Fruit fly (Drosophila melanogaster) S2 (cell line): ENCODE measurements around the gene dec.

ENCODE experiments used
- CG8478 ChIP-seq: fragments of >200 bp; optimal IDR thresholded peaks from 2 replicates; lab custom pipeline; 2018
- CTCF ChIP-seq, 2 experiments: fragments of >200 bp; optimal IDR thresholded peaks; 2 replicates each; lab custom pipeline; 2018

dec gene

DNA sequence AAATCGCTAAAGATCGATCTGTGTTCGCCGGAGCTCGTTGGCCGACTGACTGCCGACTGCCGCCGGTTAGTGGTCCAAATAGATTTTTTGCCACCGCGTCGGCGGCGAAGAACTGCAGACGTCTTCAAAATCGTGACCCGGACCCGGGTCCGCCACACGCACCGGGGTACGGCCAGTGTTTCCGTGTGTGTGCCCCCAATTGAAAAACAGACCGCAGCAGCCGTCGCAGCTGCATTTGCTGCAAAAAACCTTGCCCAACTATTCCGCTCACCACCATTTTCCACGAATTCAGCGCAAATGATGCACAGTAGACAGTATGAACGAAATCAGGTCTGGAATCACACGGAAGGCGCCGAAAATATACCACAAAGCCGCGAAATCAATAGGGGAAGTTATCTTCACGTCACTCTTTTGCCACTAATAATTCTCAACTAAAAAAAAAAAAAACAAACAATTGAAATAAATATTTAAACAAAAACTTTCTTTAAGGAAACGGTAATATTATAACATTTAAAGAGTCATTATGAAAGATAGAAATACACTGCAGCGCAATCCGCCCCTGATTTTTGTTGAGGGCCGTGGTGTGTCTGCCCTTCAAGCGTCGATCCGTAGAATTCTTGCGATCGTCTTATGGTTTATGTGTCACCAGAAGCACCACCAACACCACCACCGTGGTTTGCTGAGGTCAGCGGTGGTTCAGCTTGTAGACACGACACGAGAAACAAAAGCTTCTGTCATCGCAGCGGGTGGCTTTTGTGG, at the start of gene dec:
Gene dec (minus strand): TSS at position 51 of the 759 bp plus-strand sequence.
- no peak for TF ChIP-seq CG8478 (lab: Kevin White, UChicago)
- TF ChIP-seq CTCF (optimal IDR thresholded peaks at IDR 0.05; lab: Kevin White, UChicago), result no peak

DNA sequence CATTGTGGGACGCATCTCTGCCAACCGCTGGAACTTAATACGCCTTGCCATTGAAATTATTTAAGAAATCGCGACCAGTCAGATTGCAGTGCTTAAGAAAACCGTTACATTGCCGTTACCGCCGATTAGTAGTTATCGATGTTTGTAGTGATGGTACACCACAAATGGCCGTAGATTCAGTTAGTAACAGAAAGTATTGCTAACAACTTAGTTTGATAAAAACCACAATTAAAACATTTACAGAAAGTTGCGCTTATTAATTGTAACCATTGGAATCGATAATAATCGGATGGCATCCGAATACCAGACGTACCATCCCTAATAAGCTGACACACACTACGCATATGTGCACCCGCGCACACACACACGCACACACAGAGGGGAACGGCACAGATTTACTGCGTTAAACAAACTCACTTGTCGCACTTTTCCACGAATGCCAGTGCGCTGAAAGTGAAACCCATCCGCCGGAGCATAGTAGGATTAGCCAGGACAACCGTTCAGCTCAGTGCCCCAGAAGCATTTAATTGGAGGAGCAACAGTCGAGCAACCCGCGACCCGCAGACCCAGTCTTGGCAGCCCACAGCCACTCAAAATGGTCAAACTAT, 47.2 kb upstream of the dec start, which contains the start of the genes hdm and Ykt6:
Gene hdm (minus strand): TSS at position 51 of the 608 bp plus-strand sequence.
Gene Ykt6 (plus strand): TSS at position 329 of the 608 bp plus-strand sequence.
- TF ChIP-seq CG8478 (lab: Kevin White, UChicago), result no peak
- peak in 1 of 2 experiments; percentile 2 for TF ChIP-seq CTCF (optimal IDR thresholded peaks at IDR 0.05; lab: Kevin White, UChicago)

DNA sequence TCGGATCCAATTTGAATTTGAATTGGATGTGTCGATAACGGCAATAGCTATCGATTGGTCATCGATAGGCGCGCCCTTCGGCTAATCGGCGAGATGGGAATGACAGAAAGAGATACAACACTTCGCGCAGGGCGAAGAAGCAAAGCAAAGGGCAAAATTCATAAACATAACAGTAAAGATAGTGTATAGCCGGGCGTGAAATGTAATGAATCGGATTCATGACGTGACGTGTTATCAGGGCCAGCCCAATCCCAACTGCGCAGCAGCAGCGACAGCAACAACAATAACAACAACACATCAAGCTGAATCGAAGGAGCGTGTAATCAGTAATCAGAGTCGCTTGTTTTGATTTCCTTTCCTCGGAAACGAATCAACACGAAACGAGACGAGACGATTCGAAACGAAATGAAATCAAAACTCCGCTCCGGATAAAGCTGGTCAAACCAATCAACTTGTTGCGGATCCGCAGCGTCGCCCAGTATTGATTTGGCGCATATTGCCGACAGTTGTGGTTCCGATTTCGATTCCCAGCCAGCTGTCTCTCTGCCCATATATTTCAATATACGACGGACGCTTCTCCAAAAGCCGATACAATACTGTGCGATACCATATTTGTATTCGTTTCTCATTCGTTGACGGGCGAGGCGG, 39.1 kb upstream of the dec start, which contains the start of gene snz:
Gene snz (plus strand): TSS at position 107 of the 648 bp plus-strand sequence.
- TF ChIP-seq CTCF (optimal IDR thresholded peaks at IDR 0.05; lab: Kevin White, UChicago) (no peak), CG8478 (lab: Kevin White, UChicago) (no peak)

DNA sequence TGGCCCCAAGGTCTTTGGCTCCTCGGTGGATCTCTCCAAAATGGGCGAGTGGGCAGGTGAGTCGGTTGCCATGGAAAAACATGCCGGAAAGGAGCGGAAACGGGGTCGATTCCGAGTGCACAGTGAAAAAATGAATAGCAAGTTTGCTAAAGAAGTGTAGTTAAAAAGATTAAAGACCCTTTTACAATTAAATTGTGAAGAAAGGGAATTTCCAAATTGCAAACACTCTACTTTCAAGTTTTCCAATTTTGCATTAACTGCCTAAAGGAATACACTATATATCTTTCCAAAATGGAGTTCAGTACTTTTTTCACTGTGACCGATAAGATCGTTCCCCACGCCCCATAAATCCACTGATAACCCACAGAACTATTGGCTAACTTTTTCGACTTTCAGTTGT, 36.5 kb upstream of the dec start:
- TF ChIP-seq CTCF (optimal IDR thresholded peaks at IDR 0.05; lab: Kevin White, UChicago) (no peak), CG8478 (lab: Kevin White, UChicago) (no peak)

DNA sequence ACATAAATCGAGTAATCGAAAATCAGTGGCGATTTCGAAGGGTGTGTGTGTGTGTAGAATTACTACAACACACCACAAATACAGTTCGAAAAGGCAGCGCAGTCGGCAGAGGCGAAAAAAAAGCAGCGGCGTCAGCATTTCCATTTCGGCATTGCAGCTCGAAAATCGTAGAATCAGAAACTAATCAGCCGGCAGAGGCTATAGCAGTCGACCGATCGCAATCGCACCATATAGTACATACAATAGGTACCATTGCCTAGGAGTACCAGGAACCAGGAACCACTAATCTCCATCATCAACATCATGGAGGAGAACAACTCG, 36.0 kb upstream of the dec start:
- TF ChIP-seq CG8478 (lab: Kevin White, UChicago) (no peak), CTCF (optimal IDR thresholded peaks at IDR 0.05; lab: Kevin White, UChicago) (no peak)

DNA sequence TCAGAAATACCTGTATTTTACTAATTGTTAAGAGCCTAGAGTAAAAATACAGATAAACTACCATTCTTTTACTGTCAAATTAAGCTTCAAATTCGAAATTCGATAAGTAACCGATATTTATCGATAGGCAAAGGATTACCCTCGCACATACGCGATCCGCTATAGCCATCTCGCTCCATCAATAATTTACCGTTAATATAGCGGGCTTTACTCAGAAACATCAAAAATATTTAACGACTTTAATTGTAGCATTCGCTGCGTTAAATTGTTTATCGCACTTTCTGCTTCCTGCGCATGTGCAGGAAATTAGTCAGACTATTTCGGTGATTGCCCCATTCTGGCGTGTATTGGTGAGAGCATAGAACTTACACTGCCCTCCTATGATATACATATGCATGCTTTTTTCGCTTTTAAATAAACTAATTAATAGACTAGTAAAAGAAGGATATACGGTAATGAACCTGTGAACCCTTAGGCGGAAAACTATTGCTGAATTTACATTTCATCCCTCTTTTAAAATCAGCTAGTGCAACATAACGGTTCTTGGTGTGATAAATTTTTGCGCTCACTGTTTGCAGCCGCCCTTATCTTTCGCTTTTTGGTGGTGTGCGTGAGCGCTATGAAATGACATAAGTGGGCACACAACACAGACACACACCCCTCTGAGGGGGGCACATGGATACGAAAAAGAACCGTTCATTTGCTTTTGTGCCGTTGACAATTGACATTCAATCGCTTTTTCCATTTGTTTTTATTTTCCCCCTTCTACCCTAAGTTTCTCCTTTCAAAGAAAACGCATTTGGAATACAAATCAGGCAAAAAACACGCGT, 35.4 kb upstream of the dec start, which contains the start of the genes dpr14 and spidey:
Gene dpr14 (minus strand): TSS at position 48 of the 830 bp plus-strand sequence.
Gene spidey (plus strand): TSS at position 693 of the 830 bp plus-strand sequence.
- TF ChIP-seq CG8478 (lab: Kevin White, UChicago), result no peak
- TF ChIP-seq CTCF (optimal IDR thresholded peaks at IDR 0.05; lab: Kevin White, UChicago), result no peak

DNA sequence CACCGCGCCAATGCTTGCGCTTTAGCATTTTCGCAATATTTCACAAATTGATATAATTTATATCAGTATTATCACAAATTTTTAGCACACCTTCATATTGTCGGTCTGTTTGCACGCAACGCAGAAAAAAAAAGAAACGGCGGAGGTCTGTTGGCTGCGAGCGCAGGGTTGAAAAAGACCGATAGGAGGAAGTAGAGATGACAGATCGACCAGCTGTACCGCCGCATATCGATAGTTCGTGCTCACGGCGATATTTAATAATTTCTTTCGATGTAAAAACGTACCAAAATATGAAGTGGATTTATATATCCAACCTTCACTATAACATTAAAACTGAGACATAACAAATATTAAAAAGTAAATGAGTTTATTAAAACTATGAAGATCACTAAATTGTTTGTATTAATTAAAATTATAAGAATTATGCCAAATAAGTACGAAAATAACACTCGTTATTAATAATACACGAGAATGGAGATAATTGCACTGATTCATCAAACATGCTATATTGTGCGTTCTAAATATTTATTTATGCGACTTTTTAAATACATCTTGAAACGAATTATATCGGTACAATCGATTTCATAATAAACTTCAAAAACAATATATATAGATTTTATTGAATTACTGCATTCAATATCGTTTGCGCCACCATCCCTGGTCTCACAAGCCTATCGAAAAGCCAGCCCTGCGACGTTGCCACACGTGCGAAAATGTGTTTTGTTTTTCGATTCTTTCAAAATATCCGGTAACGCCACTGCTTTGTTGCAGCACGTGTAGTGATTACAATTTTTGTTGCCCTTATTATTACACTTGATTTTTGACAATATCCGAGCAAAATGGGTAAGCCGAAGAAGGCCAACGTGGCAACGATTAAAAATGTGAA, 28.4 kb upstream of the dec start, which contains the start of the genes RpS6 and bys:
Gene RpS6 (minus strand): TSS at position 179 of the 886 bp plus-strand sequence.
Gene bys (plus strand): TSS at position 728 of the 886 bp plus-strand sequence.
- peak in 1 of 2 experiments; percentile 2 for TF ChIP-seq CTCF (optimal IDR thresholded peaks at IDR 0.05; lab: Kevin White, UChicago)
- no peak for TF ChIP-seq CG8478 (lab: Kevin White, UChicago)

DNA sequence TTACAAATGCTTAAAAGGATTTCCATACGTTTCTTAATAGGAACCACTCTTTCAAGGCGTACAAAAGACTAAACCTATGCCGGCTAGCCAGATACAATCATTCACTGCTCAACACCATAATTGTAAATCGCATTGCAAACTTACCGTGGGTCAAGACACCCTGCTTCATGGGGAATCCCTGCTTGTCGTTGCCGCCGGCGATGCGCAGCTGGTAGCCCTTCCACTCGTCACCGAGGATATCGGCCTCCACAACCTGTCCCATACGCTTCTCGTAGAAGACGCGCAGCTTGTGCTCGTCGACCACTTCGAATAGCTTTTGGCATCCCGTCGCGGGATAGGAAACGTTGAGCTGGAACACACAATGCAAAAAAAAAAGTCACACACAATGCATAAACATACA, 27.6 kb upstream of the dec start:
- no peak for TF ChIP-seq CTCF (optimal IDR thresholded peaks at IDR 0.05; lab: Kevin White, UChicago)
- no peak for TF ChIP-seq CG8478 (lab: Kevin White, UChicago)

DNA sequence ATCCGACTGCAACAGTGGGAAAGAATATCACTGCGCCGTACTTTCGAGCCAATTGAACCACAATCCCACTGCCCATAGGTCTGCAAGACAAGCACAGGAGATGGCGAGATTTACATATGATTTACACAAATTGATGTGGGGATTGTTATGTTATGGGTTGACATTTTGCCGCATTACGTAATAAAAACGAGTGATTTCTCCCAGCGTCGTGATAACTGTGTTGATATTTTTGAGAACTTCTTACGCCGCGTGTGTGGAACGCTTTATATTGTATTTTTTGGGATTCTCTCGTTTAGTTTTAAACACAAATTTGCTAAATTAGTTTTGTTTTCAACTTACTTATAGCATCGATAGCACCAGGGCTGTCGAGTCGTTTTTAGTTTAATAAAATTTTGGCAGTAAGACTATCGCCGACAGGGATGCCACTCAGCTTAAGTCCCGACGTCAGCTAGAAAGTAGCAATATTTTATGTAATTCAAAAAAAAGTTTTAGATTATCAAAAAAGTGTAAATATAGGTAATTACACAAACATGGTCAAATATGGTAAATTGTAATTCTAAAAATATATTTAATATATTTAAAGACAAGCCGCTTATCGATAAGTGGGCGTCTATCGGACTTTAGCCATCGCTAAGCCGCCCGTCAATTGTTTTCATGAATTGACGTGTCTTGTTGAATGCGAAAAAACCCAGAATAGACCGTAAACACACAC, 20.5 kb upstream of the dec start, which contains the start of the genes CG45089, ND-MNLL and p115:
Gene CG45089 (minus strand): TSS at position 388 of the 712 bp plus-strand sequence.
Gene ND-MNLL (minus strand): TSS at position 388 of the 712 bp plus-strand sequence.
Gene p115 (plus strand): TSS at position 621 of the 712 bp plus-strand sequence.
- no peak for TF ChIP-seq CG8478 (lab: Kevin White, UChicago)
- TF ChIP-seq CTCF (optimal IDR thresholded peaks at IDR 0.05; lab: Kevin White, UChicago), result no peak

DNA sequence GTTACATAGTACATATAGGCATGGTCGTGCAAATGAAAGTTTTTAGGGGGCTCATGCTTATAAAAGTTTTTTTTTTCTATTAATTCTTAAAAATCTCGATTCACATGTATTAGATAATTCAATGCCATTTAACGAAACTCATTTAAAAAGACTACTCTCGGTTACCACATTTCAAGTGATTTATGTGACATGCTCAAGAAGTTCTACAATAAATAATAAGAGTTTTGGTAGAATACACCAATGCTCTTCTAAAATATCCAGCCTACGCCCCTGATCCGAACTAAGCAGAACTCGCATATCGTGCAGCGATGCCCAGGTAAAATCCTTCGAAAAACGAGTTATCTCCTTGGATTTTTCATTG, 19.5 kb upstream of the dec start:
- TF ChIP-seq CG8478 (lab: Kevin White, UChicago) (no peak), CTCF (optimal IDR thresholded peaks at IDR 0.05; lab: Kevin White, UChicago) (no peak)

DNA sequence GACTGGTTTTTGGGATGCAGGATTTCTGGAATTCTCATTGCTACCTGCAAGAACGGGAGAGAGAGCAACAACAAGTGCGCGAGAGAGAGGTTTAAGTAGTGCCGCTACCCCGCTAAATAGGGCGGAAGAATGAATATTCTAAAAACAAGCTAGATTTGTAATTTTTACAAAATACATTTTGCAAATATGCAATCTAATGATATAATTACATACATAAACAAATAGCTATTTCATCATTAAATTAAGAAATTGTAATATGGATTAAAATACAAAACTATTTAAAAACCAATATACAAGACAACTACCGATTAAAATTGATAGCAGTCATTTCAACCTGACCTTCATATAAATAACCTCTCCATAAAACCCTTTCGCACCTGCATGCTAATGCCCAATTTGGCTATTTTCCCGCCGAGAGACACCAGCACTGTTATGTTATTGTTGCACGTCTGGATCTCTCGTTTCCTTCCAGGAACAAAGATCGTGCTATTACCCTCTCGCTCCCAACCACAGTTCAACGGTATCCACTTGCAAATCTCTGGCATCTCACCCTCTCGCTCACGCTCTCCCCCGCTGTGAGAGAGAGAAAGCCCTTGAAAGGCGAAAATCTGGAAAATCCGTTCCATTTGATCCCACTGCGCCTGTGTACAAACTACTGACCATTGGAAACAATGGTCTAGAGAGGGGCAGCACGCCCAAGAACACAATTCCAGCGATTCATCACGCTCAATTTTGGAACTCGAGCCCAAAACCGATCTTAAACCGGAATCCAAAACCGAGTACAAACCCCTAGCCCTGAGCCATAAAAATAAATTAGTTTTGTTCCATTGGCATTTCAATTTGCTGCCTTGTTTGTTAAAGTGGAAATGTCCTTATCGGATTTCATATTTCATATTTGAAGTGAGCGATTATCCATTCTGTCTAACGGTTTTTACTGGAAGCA, 18.8 kb upstream of the dec start, which contains the start of gene Nek2:
Gene Nek2 (minus strand): TSS at position 51 of the 943 bp plus-strand sequence.
- TF ChIP-seq CG8478 (lab: Kevin White, UChicago), result no peak
- TF ChIP-seq CTCF (optimal IDR thresholded peaks at IDR 0.05; lab: Kevin White, UChicago), result no peak
